Worm (Caenorhabditis elegans) whole organism, L2 larva: ENCODE results near the gene K07E1.1.

Source experiments
- C34F6.9 ChIP-seq: fragments of 150-350 bp; optimal IDR thresholded peaks from 2 replicates; lab custom pipeline; 2014; ENCODE audit warnings: missing biosample characterization, missing genetic modification characterization
- F13H6.1 ChIP-seq: sonication (generic microtip); optimal IDR thresholded peaks from 2 replicates; lab custom pipeline; 2016; ENCODE audit warnings: missing genetic modification characterization, missing compliant biosample characterization
- R02D3.7 ChIP-seq: fragments of 150-350 bp; optimal IDR thresholded peaks from 2 replicates; lab custom pipeline; 2014; ENCODE audit warnings: missing biosample characterization, missing genetic modification characterization
- Y55F3AM.14 ChIP-seq: fragments of 200-800 bp; sonication (Bioruptor generic); optimal IDR thresholded peaks from 2 replicates; lab custom pipeline; 2018; ENCODE audit warnings: mild to moderate bottlenecking, missing genetic modification characterization, missing compliant biosample characterization
- alr-1 ChIP-seq: fragments of 150-350 bp; optimal IDR thresholded peaks from 2 replicates; lab custom pipeline; 2014; ENCODE audit warnings: missing biosample characterization, missing genetic modification characterization
- aly-2 ChIP-seq: fragments of 150-350 bp; optimal IDR thresholded peaks from 2 replicates; lab custom pipeline; 2014; ENCODE audit warnings: missing biosample characterization, missing genetic modification characterization
- ama-1 ChIP-seq: fragments of 150-350 bp; optimal IDR thresholded peaks from 2 replicates; lab custom pipeline; 2018; ENCODE audit warnings: inconsistent platforms
- ceh-16 ChIP-seq: fragments of 150-350 bp; optimal IDR thresholded peaks from 2 replicates; lab custom pipeline; 2014; ENCODE audit warnings: missing biosample characterization, missing genetic modification characterization
- dmd-4 ChIP-seq: sonication (generic microtip); optimal IDR thresholded peaks from 2 replicates; lab custom pipeline; 2017; ENCODE audit warnings: missing biosample characterization, missing genetic modification characterization
- elt-1 ChIP-seq: fragments of 150-350 bp; optimal IDR thresholded peaks from 2 replicates; lab custom pipeline; 2014; ENCODE audit warnings: missing biosample characterization, missing genetic modification characterization
- elt-3 ChIP-seq: sonication (generic microtip); optimal IDR thresholded peaks from 2 replicates; lab custom pipeline; 2017; ENCODE audit warnings: missing biosample characterization, missing genetic modification characterization
- fos-1 ChIP-seq: fragments of 150-350 bp; optimal IDR thresholded peaks from 2 replicates; lab custom pipeline; 2014; ENCODE audit warnings: missing biosample characterization, missing genetic modification characterization
- gmeb-1 ChIP-seq: fragments of 150-350 bp; optimal IDR thresholded peaks from 2 replicates; lab custom pipeline; 2014; ENCODE audit warnings: missing biosample characterization, missing genetic modification characterization
- lin-11 ChIP-seq: fragments of 150-350 bp; sonication (generic microtip); optimal IDR thresholded peaks from 2 replicates; lab custom pipeline; 2014; ENCODE audit warnings: missing biosample characterization, missing genetic modification characterization, inconsistent platforms, mixed read lengths
- lin-13 ChIP-seq: fragments of 150-350 bp; optimal IDR thresholded peaks from 2 replicates; lab custom pipeline; 2014; ENCODE audit warnings: missing biosample characterization, missing genetic modification reagents, missing genetic modification characterization
- lin-39 ChIP-seq: fragments of 150-350 bp; optimal IDR thresholded peaks from 2 replicates; lab custom pipeline; 2014; ENCODE audit warnings: missing biosample characterization, missing genetic modification reagents, missing genetic modification characterization
- lsy-2 ChIP-seq, 2 experiments: fragments of 150-350 bp in 1 of 2; sonication (generic microtip) in 1 of 2; optimal IDR thresholded peaks; 2 replicates each; lab custom pipeline; 2014 to 2017; ENCODE audit warnings: missing biosample characterization in 2 of 2, missing genetic modification characterization in 2 of 2
- mab-5 ChIP-seq: fragments of 150-350 bp; optimal IDR thresholded peaks from 2 replicates; lab custom pipeline; 2014; ENCODE audit warnings: missing biosample characterization, missing genetic modification characterization
- mbf-1 ChIP-seq: sonication (generic microtip); optimal IDR thresholded peaks from 2 replicates; lab custom pipeline; 2017; ENCODE audit warnings: missing biosample characterization, missing genetic modification characterization
- mdl-1 ChIP-seq, 2 experiments: fragments of 150-350 bp in 1 of 2; sonication (generic microtip) in 1 of 2; optimal IDR thresholded peaks; 2 replicates each; lab custom pipeline; 2017; ENCODE audit warnings: missing biosample characterization in 2 of 2, missing genetic modification characterization in 2 of 2
- nhr-10 ChIP-seq: sonication (generic microtip); optimal IDR thresholded peaks from 2 replicates; lab custom pipeline; 2017; ENCODE audit warnings: missing biosample characterization, missing genetic modification characterization
- nhr-11 ChIP-seq: fragments of 150-350 bp; optimal IDR thresholded peaks from 2 replicates; lab custom pipeline; 2014; ENCODE audit warnings: missing biosample characterization, missing genetic modification characterization
- nhr-129 ChIP-seq: fragments of 150-350 bp; optimal IDR thresholded peaks from 2 replicates; lab custom pipeline; 2014; ENCODE audit warnings: missing biosample characterization, missing genetic modification characterization
- nhr-21 ChIP-seq: fragments of 150-350 bp; optimal IDR thresholded peaks from 2 replicates; lab custom pipeline; 2014; ENCODE audit warnings: missing biosample characterization, missing genetic modification characterization
- nhr-23 ChIP-seq: fragments of 150-350 bp; optimal IDR thresholded peaks from 2 replicates; lab custom pipeline; 2014; ENCODE audit warnings: missing biosample characterization, missing genetic modification reagents, missing genetic modification characterization
- nhr-237 ChIP-seq: fragments of 150-350 bp; optimal IDR thresholded peaks from 2 replicates; lab custom pipeline; 2014; ENCODE audit warnings: missing biosample characterization, missing genetic modification characterization
- nhr-25 ChIP-seq: fragments of 150-350 bp; sonication (generic microtip); optimal IDR thresholded peaks from 3 replicates; lab custom pipeline; 2014; ENCODE audit warnings: missing biosample characterization, missing genetic modification characterization
- nhr-77 ChIP-seq: fragments of 150-350 bp; optimal IDR thresholded peaks from 2 replicates; lab custom pipeline; 2014; ENCODE audit warnings: missing biosample characterization, missing genetic modification characterization
- peb-1 ChIP-seq: fragments of 150-350 bp; optimal IDR thresholded peaks from 2 replicates; lab custom pipeline; 2014; ENCODE audit warnings: missing biosample characterization, missing genetic modification characterization
- sem-4 ChIP-seq: fragments of 150-350 bp; optimal IDR thresholded peaks from 2 replicates; lab custom pipeline; 2014; ENCODE audit warnings: missing biosample characterization, missing genetic modification reagents, missing genetic modification characterization
- skn-1 ChIP-seq: sonication (generic microtip); optimal IDR thresholded peaks from 2 replicates; lab custom pipeline; 2017; ENCODE audit warnings: missing biosample characterization, missing genetic modification characterization
- sma-3 ChIP-seq: sonication (generic microtip); optimal IDR thresholded peaks from 2 replicates; lab custom pipeline; 2016; ENCODE audit warnings: missing genetic modification reagents, missing genetic modification characterization, missing compliant biosample characterization
- sma-9 ChIP-seq, 2 experiments: fragments of 150-350 bp in 1 of 2; sonication (generic microtip) in 1 of 2; optimal IDR thresholded peaks; 2 replicates each; lab custom pipeline; 2014 to 2016; ENCODE audit warnings: missing genetic modification characterization in 2 of 2, mild to moderate bottlenecking in 1 of 2, missing biosample characterization in 1 of 2, missing compliant biosample characterization in 1 of 2, missing genetic modification reagents in 1 of 2, moderate library complexity in 1 of 2
- snpc-4 ChIP-seq: fragments of 150-350 bp; optimal IDR thresholded peaks from 2 replicates; lab custom pipeline; 2014; ENCODE audit warnings: missing biosample characterization, missing genetic modification characterization
- unc-39 ChIP-seq: fragments of 150-350 bp; optimal IDR thresholded peaks from 2 replicates; lab custom pipeline; 2014; ENCODE audit warnings: missing biosample characterization, missing genetic modification characterization
- zag-1 ChIP-seq: fragments of 150-350 bp; optimal IDR thresholded peaks from 2 replicates; lab custom pipeline; 2014; ENCODE audit warnings: missing biosample characterization, missing genetic modification characterization
- ztf-1 ChIP-seq: fragments of 200-800 bp; sonication (Bioruptor generic); conservative IDR thresholded peaks from 2 replicates; pipeline ENCODE4 v1.3.6; 2022; ENCODE audit warnings: missing genetic modification characterization, missing compliant biosample characterization
- ztf-11 ChIP-seq: sonication (generic microtip); optimal IDR thresholded peaks from 2 replicates; lab custom pipeline; 2017; ENCODE audit warnings: missing biosample characterization, missing genetic modification characterization

Gene K07E1.1

DNA sequence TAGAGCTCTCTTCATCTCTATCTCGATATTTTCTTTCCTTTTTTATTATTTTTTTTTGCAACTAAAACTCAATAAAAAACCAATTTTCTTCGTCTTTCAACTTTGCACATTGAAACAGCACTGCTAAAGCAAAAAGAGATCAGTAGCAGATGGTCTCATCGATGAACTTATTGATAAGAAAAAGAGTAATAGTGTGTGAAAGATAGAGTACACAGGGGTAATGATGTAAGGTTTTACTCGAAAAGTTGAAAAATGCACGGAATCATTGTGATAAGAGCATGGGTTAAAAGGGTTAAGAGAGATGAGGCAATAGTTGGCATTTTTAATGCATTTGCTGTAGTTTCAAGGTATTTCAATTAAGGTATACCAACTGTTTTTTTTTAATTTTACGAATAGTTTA lies 1.2 kb downstream of the K07E1.1 start:
- TF ChIP-seq ama-1 (lab: Kevin White, UChicago) (no peak), F13H6.1 (tag; lab: Kevin White, UChicago) (no peak), nhr-129 (no peak), R02D3.7 (tag; lab: Kevin White, UChicago) (no peak), fos-1 (tag; lab: Kevin White, UChicago) (peak; percentile 75), sma-9 (GFP tag; optimal IDR thresholded peaks at IDR 0.05; lab: Kevin White, UChicago) (peak; percentile 69), sma-9 (tag; optimal IDR thresholded peaks at IDR 0.05; lab: Kevin White, UChicago) (no peak), nhr-25 (tag; lab: Kevin White, UChicago) (peak; percentile 35), dmd-4 (tag; lab: Kevin White, UChicago) (no peak), ztf-11 (no peak), elt-3 (tag; lab: Kevin White, UChicago) (no peak), lin-13 (no peak), elt-1 (tag; lab: Kevin White, UChicago) (no peak), lsy-2 (tag; optimal IDR thresholded peaks at IDR 0.05; lab: Kevin White, UChicago) (no peak), Y55F3AM.14 (GFP tag; lab: Kevin White, UChicago) (no peak), sma-3 (GFP tag; lab: Kevin White, UChicago) (peak; percentile 37)

DNA sequence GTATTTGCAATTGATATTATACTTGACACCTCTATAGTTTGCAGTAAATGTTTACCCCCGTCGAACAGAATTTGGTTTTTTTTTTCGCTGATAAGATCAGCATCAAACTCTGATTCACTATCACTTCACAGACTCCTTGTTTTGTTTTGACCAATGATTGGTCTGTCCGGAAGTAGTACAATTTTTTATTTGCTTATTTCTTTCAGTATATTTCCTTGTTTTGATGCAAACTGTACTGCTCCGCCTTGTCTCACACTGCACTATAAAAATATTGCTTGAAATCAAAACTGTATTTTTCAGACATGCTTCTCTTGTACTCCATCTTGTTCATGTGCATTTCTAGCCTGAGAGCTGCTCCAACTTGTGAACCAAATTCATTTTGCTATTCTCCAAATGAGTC lies 6.6 kb downstream of the K07E1.1 start, which contains the start of gene M03A1.3:
TSS of gene M03A1.3 (plus strand) at position 301 of the 400 bp plus-strand sequence.
- no peak for TF ChIP-seq gmeb-1
- TF ChIP-seq peb-1: no peak
- no peak for TF ChIP-seq zag-1 (tag; lab: Kevin White, UChicago)
- TF ChIP-seq C34F6.9 (tag; lab: Kevin White, UChicago): no peak
- no peak for TF ChIP-seq unc-39
- TF ChIP-seq lsy-2 (tag; optimal IDR thresholded peaks at IDR 0.05; lab: Kevin White, UChicago): no peak
- TF ChIP-seq skn-1 (tag; lab: Kevin White, UChicago): no peak
- TF ChIP-seq Y55F3AM.14 (GFP tag; lab: Kevin White, UChicago): no peak
- TF ChIP-seq mdl-1 (tag; optimal IDR thresholded peaks at IDR 0.05; lab: Kevin White, UChicago): no peak

DNA sequence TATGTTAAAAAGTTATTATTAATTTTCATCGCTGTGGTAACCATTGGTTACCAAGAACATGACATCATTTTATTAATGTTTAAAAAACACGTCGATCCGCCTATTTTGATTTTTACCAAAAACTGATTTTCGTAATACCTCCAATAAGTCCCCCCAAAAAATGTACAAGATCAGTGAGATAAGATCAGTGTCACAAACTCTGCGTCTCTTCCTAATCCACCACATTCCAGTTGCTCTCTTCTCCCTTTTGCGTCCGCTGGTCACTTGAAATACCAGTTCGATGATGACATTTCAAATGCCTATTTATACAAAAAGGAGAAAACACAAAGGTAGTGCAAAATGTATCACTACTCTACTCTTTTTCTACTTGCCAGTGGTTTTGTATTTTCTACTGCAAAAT lies 9.2 kb downstream of the K07E1.1 start, which contains the start of gene M03A1.8:
TSS of gene M03A1.8 (plus strand) at position 269 of the 400 bp plus-strand sequence.
- TF ChIP-seq elt-3 (tag; lab: Kevin White, UChicago) (no peak), nhr-21 (peak; percentile 37)

DNA sequence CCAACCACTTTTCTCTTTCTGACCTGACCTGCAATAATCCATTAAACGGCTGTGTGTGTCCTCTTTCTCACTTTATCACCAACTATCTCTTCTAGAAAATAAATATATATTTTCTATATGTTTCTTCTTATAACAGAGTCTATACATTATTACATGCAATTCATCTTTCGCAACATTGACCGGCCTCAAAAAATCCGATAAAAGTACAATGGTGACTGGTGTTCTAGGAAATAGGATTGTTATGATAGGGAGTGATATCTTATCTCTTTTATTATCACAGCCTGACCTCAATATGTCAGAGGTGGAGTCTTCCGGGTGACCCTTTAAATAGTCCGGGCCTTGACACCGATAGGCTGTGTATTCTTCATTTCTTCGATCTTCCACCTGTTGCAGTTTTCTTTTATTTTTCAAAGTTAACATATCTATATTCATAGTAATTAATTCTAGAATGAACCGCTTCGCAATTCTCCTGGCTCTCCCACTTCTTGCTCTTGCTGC lies 11.7 kb downstream of the K07E1.1 start, which contains the start of gene dao-2:
TSS of gene dao-2 (plus strand) at position 448 of the 498 bp plus-strand sequence.
- TF ChIP-seq nhr-77 (tag; lab: Kevin White, UChicago): no peak
- TF ChIP-seq nhr-11 (tag; lab: Kevin White, UChicago): no peak
- no peak for TF ChIP-seq lin-39
- TF ChIP-seq F13H6.1 (tag; lab: Kevin White, UChicago): no peak
- TF ChIP-seq unc-39: no peak
- no peak for TF ChIP-seq Y55F3AM.14 (GFP tag; lab: Kevin White, UChicago)
- TF ChIP-seq sma-9 (GFP tag; optimal IDR thresholded peaks at IDR 0.05; lab: Kevin White, UChicago): peak; percentile 2
- no peak for TF ChIP-seq sma-9 (tag; optimal IDR thresholded peaks at IDR 0.05; lab: Kevin White, UChicago)
- TF ChIP-seq mab-5 (tag; lab: Kevin White, UChicago): no peak
- TF ChIP-seq snpc-4 (tag; lab: Kevin White, UChicago): no peak
- TF ChIP-seq ztf-11: no peak
- TF ChIP-seq lin-11: no peak
- TF ChIP-seq C34F6.9 (tag; lab: Kevin White, UChicago): no peak
- no peak for TF ChIP-seq sem-4 (tag; lab: Kevin White, UChicago)
- no peak for TF ChIP-seq aly-2
- TF ChIP-seq lsy-2 (tag; optimal IDR thresholded peaks at IDR 0.05; lab: Kevin White, UChicago): peak in 1 of 2 experiments; percentile 5
- peak; percentile 33 for TF ChIP-seq sma-3 (GFP tag; lab: Kevin White, UChicago)
- TF ChIP-seq zag-1 (tag; lab: Kevin White, UChicago): no peak
- no peak for TF ChIP-seq dmd-4 (tag; lab: Kevin White, UChicago)
- peak; percentile 60 for TF ChIP-seq nhr-21
- TF ChIP-seq nhr-23 (tag; lab: Kevin White, UChicago): no peak
- TF ChIP-seq skn-1 (tag; lab: Kevin White, UChicago): no peak
- no peak for TF ChIP-seq nhr-10 (tag; lab: Kevin White, UChicago)
- TF ChIP-seq nhr-237 (tag; lab: Kevin White, UChicago): no peak
- TF ChIP-seq alr-1 (tag; lab: Kevin White, UChicago): no peak
- TF ChIP-seq lin-13: no peak
- no peak for TF ChIP-seq gmeb-1
- TF ChIP-seq mbf-1 (tag; lab: Kevin White, UChicago): no peak
- TF ChIP-seq nhr-129: no peak
- no peak for TF ChIP-seq ceh-16 (tag; lab: Kevin White, UChicago)
- no peak for TF ChIP-seq nhr-25 (tag; lab: Kevin White, UChicago)
- no peak for TF ChIP-seq ztf-1 (GFP tag; lab: Robert Waterston, UW)
